Fruit fly (Drosophila melanogaster) whole organism, wandering third instar larva: ENCODE results near the gene CG11779.

Experiments used
- Abd-B ChIP-seq: fragments of >200 bp; optimal IDR thresholded peaks from 2 replicates; lab custom pipeline; 2017; ENCODE audit warnings: missing biosample characterization, missing genetic modification characterization
- Dfd ChIP-seq: fragments of >200 bp; optimal IDR thresholded peaks from 2 replicates; lab custom pipeline; 2017; ENCODE audit warnings: missing biosample characterization, missing genetic modification characterization
- HLH106 ChIP-seq: fragments of 200-800 bp; optimal IDR thresholded peaks from 3 replicates; lab custom pipeline; 2019; ENCODE audit warnings: missing biosample characterization, mild to moderate bottlenecking, missing genetic modification characterization, moderate library complexity
- Hr78 ChIP-seq: fragments of >200 bp; optimal IDR thresholded peaks from 2 replicates; lab custom pipeline; 2017; ENCODE audit warnings: missing biosample characterization, missing genetic modification characterization
- Mio ChIP-seq: sonication (Bioruptor generic); optimal IDR thresholded peaks from 2 replicates; lab custom pipeline; 2016; ENCODE audit warnings: missing biosample characterization, missing genetic modification characterization
- Myc ChIP-seq: fragments of >200 bp; optimal IDR thresholded peaks from 2 replicates; lab custom pipeline; 2017
- N ChIP-seq: fragments of >200 bp; optimal IDR thresholded peaks from 2 replicates; lab custom pipeline; 2018; ENCODE audit warnings: missing biosample characterization, missing external identifiers, missing genetic modification characterization
- Rel ChIP-seq, 2 experiments: fragments of 200-800 bp; sonication (Bioruptor generic) in 1 of 2; optimal IDR thresholded peaks; 2 replicates in 1 of 2; 3 replicates in 1 of 2; lab custom pipeline; 2016 to 2019; ENCODE audit warnings: mild to moderate bottlenecking in 2 of 2, missing biosample characterization in 2 of 2, missing genetic modification characterization in 2 of 2, moderate library complexity in 1 of 2
- br ChIP-seq: fragments of 200-800 bp; sonication (Bioruptor generic); optimal IDR thresholded peaks from 2 replicates; lab custom pipeline; 2016; ENCODE audit warnings: missing biosample characterization, missing genetic modification characterization
- brk ChIP-seq: fragments of 200-800 bp; sonication (Bioruptor generic); optimal IDR thresholded peaks from 2 replicates; lab custom pipeline; 2016; ENCODE audit warnings: missing biosample characterization, mild to moderate bottlenecking, missing genetic modification characterization
- foxo ChIP-seq, 2 experiments: fragments of 200-800 bp; sonication (Bioruptor generic); optimal IDR thresholded peaks; 2 replicates in 1 of 2; 3 replicates in 1 of 2; lab custom pipeline; 2016 to 2017; ENCODE audit warnings: missing biosample characterization in 2 of 2, missing genetic modification characterization in 2 of 2
- tai ChIP-seq: sonication (Bioruptor generic); optimal IDR thresholded peaks from 2 replicates; lab custom pipeline; 2016; ENCODE audit warnings: missing biosample characterization, missing genetic modification characterization

DNA sequence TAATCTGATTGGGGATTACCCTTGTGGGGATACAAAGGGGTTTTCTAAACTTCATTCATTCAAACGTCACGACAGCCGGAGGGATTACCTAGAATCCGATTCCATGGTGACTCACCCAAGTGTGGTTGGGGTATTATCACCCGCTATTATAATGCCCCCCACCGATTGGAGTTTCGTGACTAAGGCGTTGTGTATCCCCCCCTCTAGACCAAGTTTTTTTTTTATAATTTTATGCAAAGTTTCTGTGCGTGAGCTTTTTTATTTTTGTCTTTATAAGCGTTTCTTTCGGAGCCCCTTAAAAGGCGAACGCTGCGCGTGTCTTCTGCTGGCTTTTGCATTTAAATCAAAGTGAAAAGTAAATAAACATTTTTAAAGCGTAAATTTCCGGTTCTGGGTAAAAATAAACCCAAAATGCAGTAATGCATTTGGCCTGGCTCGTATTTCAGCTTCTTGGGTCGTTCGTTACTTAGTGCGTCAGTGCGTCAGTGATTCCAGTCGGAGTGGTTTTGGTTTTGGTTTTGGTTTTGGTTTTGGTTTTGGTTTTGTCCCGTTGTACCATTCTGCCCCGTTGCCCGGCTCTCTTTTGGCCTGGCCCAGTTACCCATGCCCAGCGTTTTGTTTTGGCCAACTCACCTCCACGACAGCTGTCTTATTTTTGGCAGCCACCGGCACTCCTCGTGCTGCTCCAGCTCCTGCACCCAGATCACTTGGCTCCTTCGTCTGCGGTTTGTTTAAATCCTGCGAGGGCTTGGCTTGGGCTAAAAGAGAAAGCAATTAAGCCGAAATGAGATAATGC, 8.6 kb downstream of the CG11779 start:
- TF ChIP-seq tai (GFP tag; lab: Kevin White, UChicago) (no peak), HLH106 (tag; lab: Kevin White, UChicago) (no peak), N (no peak), Dfd (GFP tag; lab: Kevin White, UChicago) (no peak), Mio (GFP tag; lab: Kevin White, UChicago) (no peak), Hr78 (GFP tag; lab: Kevin White, UChicago) (no peak), Rel (GFP tag; optimal IDR thresholded peaks at IDR 0.05; lab: Kevin White, UChicago) (no peak), Rel (tag; optimal IDR thresholded peaks at IDR 0.05; lab: Kevin White, UChicago) (no peak), brk (GFP tag; lab: Kevin White, UChicago) (no peak), Abd-B (GFP tag; lab: Kevin White, UChicago) (no peak), foxo (GFP tag; optimal IDR thresholded peaks at IDR 0.05; lab: Kevin White, UChicago) (no peak), br (GFP tag; lab: Kevin White, UChicago) (no peak), Myc (lab: Kevin White, UChicago) (no peak)
